Worm (Caenorhabditis elegans): Measurements from ENCODE around the gene F11E6.11.
A peak's percentile ranks its signal among the peaks of the same experiment; 100 is the strongest.

Gene F11E6.11

ce11 chrIV:17437038-17437437, 5.6 kb upstream of the F11E6.11 start, which contains the start of gene C06A12.8:
TSS of gene C06A12.8 (plus strand) at chrIV:17437338.
- TF ChIP-seq mes-2 (tag; optimal IDR thresholded peaks at IDR 0.05; ENCODE audit: poor library complexity, severe bottlenecking) = no peak
- TF ChIP-seq lin-29 (GFP tag; IDR thresholded peaks at IDR 0.05) = no peak
- no peak for TF ChIP-seq ctbp-1 (GFP tag; IDR thresholded peaks at IDR 0.05)
- TF ChIP-seq ceh-44 (GFP tag; IDR thresholded peaks at IDR 0.05) = no peak
- no peak for TF ChIP-seq daf-19 (GFP tag; conservative IDR thresholded peaks at IDR 0.05)
- no peak for TF ChIP-seq nhr-237 (tag; optimal IDR thresholded peaks at IDR 0.05)
- TF ChIP-seq F37D6.2 (tag; optimal IDR thresholded peaks at IDR 0.05) = no peak
- TF ChIP-seq mep-1 (tag; optimal IDR thresholded peaks at IDR 0.05) = no peak
- TF ChIP-seq ama-1 (optimal IDR thresholded peaks at IDR 0.05) = no peak
- no peak for TF ChIP-seq dmd-9 (GFP tag; IDR thresholded peaks at IDR 0.05)
- no peak for TF ChIP-seq spr-3 (GFP tag; optimal IDR thresholded peaks at IDR 0.05)
- no peak for TF ChIP-seq ceh-32 (tag; optimal IDR thresholded peaks at IDR 0.05; ENCODE audit: poor library complexity)
- no peak for TF ChIP-seq mxl-3 (GFP tag; optimal IDR thresholded peaks at IDR 0.05)
- no peak for TF ChIP-seq T26A8.4 (GFP tag; IDR thresholded peaks at IDR 0.05)
- no peak for TF ChIP-seq daf-12 (tag; optimal IDR thresholded peaks at IDR 0.05)
- TF ChIP-seq jun-1 (tag; optimal IDR thresholded peaks at IDR 0.05) = no peak
- no peak for TF ChIP-seq hlh-30 (tag; optimal IDR thresholded peaks at IDR 0.05; ENCODE audit: insufficient read depth)
- TF ChIP-seq dmd-8 (GFP tag; IDR thresholded peaks at IDR 0.05) = no peak
- no peak for TF ChIP-seq snpc-4 (tag; optimal IDR thresholded peaks at IDR 0.05)
- no peak for TF ChIP-seq ceh-20 (GFP tag; IDR thresholded peaks at IDR 0.05)

ce11 chrIV:17440001-17440400, 2.6 kb upstream of the F11E6.11 start, which contains the start of gene C06A12.19:
TSS of gene C06A12.19 (minus strand) at chrIV:17440101.
- TF ChIP-seq aha-1 (tag) (peak; percentile 57), zfp-3 (GFP tag; conservative IDR thresholded peaks at IDR 0.05) (no peak)

- peak; percentile 56 for TF ChIP-seq dve-1 (tag; optimal IDR thresholded peaks at IDR 0.05; ENCODE audit: insufficient read depth)
- peak; percentile 12 for TF ChIP-seq hlh-30 (tag; optimal IDR thresholded peaks at IDR 0.05; ENCODE audit: insufficient read depth)
- no peak for TF ChIP-seq nhr-76 (tag; optimal IDR thresholded peaks at IDR 0.05)
- no peak for TF ChIP-seq mdt-29 (GFP tag; IDR thresholded peaks at IDR 0.05)
- TF ChIP-seq php-3 (GFP tag; IDR thresholded peaks at IDR 0.05) = peak; percentile 64
- TF ChIP-seq nhr-28 (tag; optimal IDR thresholded peaks at IDR 0.05) = peak; percentile 67
- TF ChIP-seq ZK337.2 (GFP tag; IDR thresholded peaks at IDR 0.05) = no peak
- no peak for TF ChIP-seq D1046.2 (GFP tag; IDR thresholded peaks at IDR 0.05)
- TF ChIP-seq nhr-77 (tag; optimal IDR thresholded peaks at IDR 0.05) = peak; percentile 0
- TF ChIP-seq daf-16 (GFP tag; optimal IDR thresholded peaks at IDR 0.05) = no peak
- TF ChIP-seq daf-16 (tag; optimal IDR thresholded peaks at IDR 0.05) = peak; percentile 48
- TF ChIP-seq pqm-1 (tag; optimal IDR thresholded peaks at IDR 0.05) = peak; percentile 72
- peak; percentile 24 for TF ChIP-seq hlh-11 (tag; optimal IDR thresholded peaks at IDR 0.05)
- no peak for TF ChIP-seq zip-2 (tag; optimal IDR thresholded peaks at IDR 0.05)
These were observed 2.2 kb upstream of the F11E6.11 start, which contains the start of gene F08A7.1 for ce11 chrIV:17440417-17440816. TSS of gene F08A7.1 (plus strand) at chrIV:17440607.

ce11 chrIV:17441260-17441659, 1.4 kb upstream of the F11E6.11 start:
- no peak for TF ChIP-seq snpc-4 (tag; optimal IDR thresholded peaks at IDR 0.05)
- no peak for TF ChIP-seq daf-16 (GFP tag; optimal IDR thresholded peaks at IDR 0.05)
- peak; percentile 46 for TF ChIP-seq daf-16 (tag; optimal IDR thresholded peaks at IDR 0.05)
- TF ChIP-seq daf-8 (GFP tag; IDR thresholded peaks at IDR 0.05) = no peak
- no peak for TF ChIP-seq ZK337.2 (GFP tag; IDR thresholded peaks at IDR 0.05)
- peak; percentile 60 for TF ChIP-seq hlh-30 (tag; optimal IDR thresholded peaks at IDR 0.05; ENCODE audit: insufficient read depth)
- TF ChIP-seq mes-2 (tag; optimal IDR thresholded peaks at IDR 0.05; ENCODE audit: poor library complexity, severe bottlenecking) = no peak
- TF ChIP-seq hif-1 (tag; optimal IDR thresholded peaks at IDR 0.05) = no peak
- TF ChIP-seq Y75B8A.6 (GFP tag; IDR thresholded peaks at IDR 0.05) = no peak
- no peak for TF ChIP-seq nhr-6 (tag; optimal IDR thresholded peaks at IDR 0.05)
- peak in 1 of 2 experiments; percentile 52 for TF ChIP-seq mdl-1 (tag; optimal IDR thresholded peaks at IDR 0.05)
- TF ChIP-seq daf-12 (tag; optimal IDR thresholded peaks at IDR 0.05) = no peak
- TF ChIP-seq nhr-41 (GFP tag; IDR thresholded peaks at IDR 0.05) = no peak
- peak; percentile 51 for TF ChIP-seq dve-1 (tag; optimal IDR thresholded peaks at IDR 0.05; ENCODE audit: insufficient read depth)

Data from whole organism, L4 larva.